Fruit fly (Drosophila melanogaster): ENCODE results near the gene CG6503.

CG6503 gene

dm6 chr3R:26436540-26436939, 11.6 kb upstream of the CG6503 start (continued):
- TF ChIP-seq CG31388 (GFP tag; optimal IDR thresholded peaks at IDR 0.05): no peak
- peak; percentile 41 for TF ChIP-seq slp2 (GFP tag; optimal IDR thresholded peaks at IDR 0.05)
- peak; percentile 48 for TF ChIP-seq bab2 (GFP tag; optimal IDR thresholded peaks at IDR 0.05)
- TF ChIP-seq CG14965 (GFP tag; optimal IDR thresholded peaks at IDR 0.05; ENCODE audit: borderline replicate concordance): no peak
- TF ChIP-seq CG10267 (tag; optimal IDR thresholded peaks at IDR 0.05): peak; percentile 13
- peak; percentile 63 for TF ChIP-seq stc (GFP tag; IDR thresholded peaks at IDR 0.05)
- TF ChIP-seq grau (tag; optimal IDR thresholded peaks at IDR 0.05): peak; percentile 38
- peak; percentile 39 for TF ChIP-seq CG18599 (GFP tag; optimal IDR thresholded peaks at IDR 0.05)
- peak; percentile 45; the same call in 1 of the 2 replicates for TF ChIP-seq Xrp1 (GFP tag; IDR thresholded peaks at IDR 0.05)
- TF ChIP-seq dysf (GFP tag; IDR thresholded peaks at IDR 0.05): 0 out of 3 replicates have a peak, but pooled peaks have one; percentile 40
- TF ChIP-seq CG15073 (GFP tag; optimal IDR thresholded peaks at IDR 0.05): no peak
- TF ChIP-seq vvl (GFP tag; IDR thresholded peaks at IDR 0.05): peak; percentile 73
- TF ChIP-seq sc (optimal IDR thresholded peaks at IDR 0.05): no peak
- TF ChIP-seq sc (GFP tag; optimal IDR thresholded peaks at IDR 0.05): no peak
- no peak for TF ChIP-seq Oaz (GFP tag; IDR thresholded peaks at IDR 0.05)
- TF ChIP-seq CG8924 (tag; optimal IDR thresholded peaks at IDR 0.05): peak; percentile 34
- peak; percentile 48; the same call in 1 of the 3 replicates for TF ChIP-seq H15 (GFP tag; IDR thresholded peaks at IDR 0.05)
- TF ChIP-seq CG11695 (GFP tag; IDR thresholded peaks at IDR 0.05): peak; percentile 57; the same call in 1 of the 3 replicates
- TF ChIP-seq Eip74EF (GFP tag; optimal IDR thresholded peaks at IDR 0.05): no peak
- TF ChIP-seq chn (GFP tag; optimal IDR thresholded peaks at IDR 0.05): peak; percentile 16
- TF ChIP-seq CG13296 (GFP tag; optimal IDR thresholded peaks at IDR 0.05): no peak
- no peak for TF ChIP-seq fu2 (GFP tag; optimal IDR thresholded peaks at IDR 0.05)
- peak; percentile 37 for TF ChIP-seq CoRest (tag; optimal IDR thresholded peaks at IDR 0.05)
- TF ChIP-seq CG7357 (GFP tag; IDR thresholded peaks at IDR 0.05): peak; percentile 44; the same call in 1 of the 3 replicates
- no peak for TF ChIP-seq prd (optimal IDR thresholded peaks at IDR 0.05)
- TF ChIP-seq prd (GFP tag; IDR thresholded peaks at IDR 0.05): peak; percentile 70; the same call in 2 of the 3 replicates
- TF ChIP-seq CG13775 (GFP tag; optimal IDR thresholded peaks at IDR 0.05): peak; percentile 13
- TF ChIP-seq Trl (optimal IDR thresholded peaks at IDR 0.05): no peak
- peak; percentile 40 for TF ChIP-seq Trl (GFP tag; optimal IDR thresholded peaks at IDR 0.05)
- TF ChIP-seq cad (GFP tag; optimal IDR thresholded peaks at IDR 0.05): no peak
- no peak for TF ChIP-seq sna (GFP tag; IDR thresholded peaks at IDR 0.05; ENCODE audit: partially characterized antibody)
- TF ChIP-seq lbe (GFP tag; optimal IDR thresholded peaks at IDR 0.05): no peak
- no peak for TF ChIP-seq CG10147 (GFP tag; optimal IDR thresholded peaks at IDR 0.05)
- TF ChIP-seq CG1792 (GFP tag; optimal IDR thresholded peaks at IDR 0.05): peak; percentile 40
- peak; percentile 68 for TF ChIP-seq dmrt99B (tag; optimal IDR thresholded peaks at IDR 0.05)
- peak; percentile 8 for TF ChIP-seq da (GFP tag; optimal IDR thresholded peaks at IDR 0.05)
- TF ChIP-seq exex (tag; optimal IDR thresholded peaks at IDR 0.05): no peak
- TF ChIP-seq psq (GFP tag; optimal IDR thresholded peaks at IDR 0.05): no peak
- peak; percentile 3 for TF ChIP-seq Bdp1 (GFP tag; optimal IDR thresholded peaks at IDR 0.05)
- TF ChIP-seq danr (GFP tag; IDR thresholded peaks at IDR 0.05): 0 out of 2 replicates have a peak, but pooled peaks have one; percentile 19
- TF ChIP-seq Blimp-1 (GFP tag; optimal IDR thresholded peaks at IDR 0.05): peak; percentile 47
- no peak for TF ChIP-seq ftz-f1 (GFP tag; optimal IDR thresholded peaks at IDR 0.05)
- no peak for TF ChIP-seq Usf (GFP tag; optimal IDR thresholded peaks at IDR 0.05)
- no peak for TF ChIP-seq YL-1 (GFP tag; optimal IDR thresholded peaks at IDR 0.05)
- peak; percentile 40; the same call in 1 of the 2 replicates for TF ChIP-seq slbo (GFP tag; IDR thresholded peaks at IDR 0.05)
- TF ChIP-seq lab (GFP tag; optimal IDR thresholded peaks at IDR 0.05): peak; percentile 20
- peak in 1 of 2 experiments; percentile 78 for TF ChIP-seq eve (GFP tag; optimal IDR thresholded peaks at IDR 0.05)
- TF ChIP-seq Oli (tag; optimal IDR thresholded peaks at IDR 0.05): peak; percentile 57
- TF ChIP-seq BEAF-32 (GFP tag; optimal IDR thresholded peaks at IDR 0.05): no peak
- no peak for TF ChIP-seq TFAM (GFP tag; optimal IDR thresholded peaks at IDR 0.05)
- no peak for TF ChIP-seq pan (optimal IDR thresholded peaks at IDR 0.05)
- peak in 1 of 2 experiments; percentile 65 for TF ChIP-seq pan (GFP tag; optimal IDR thresholded peaks at IDR 0.05 in 1 of 2, IDR thresholded peaks at IDR 0.05 in 1 of 2)
